Fruit fly (Drosophila melanogaster) whole organism, embryonic: Measurements from ENCODE around the gene Bhmt.

Experiments
- Atf-2 ChIP-seq: fragments of 200-800 bp; sonication (Bioruptor generic); optimal IDR thresholded peaks from 2 replicates; lab custom pipeline; 2016; ENCODE audit warnings: missing biosample characterization, missing genetic modification characterization
- CG10147 ChIP-seq: fragments of 200-800 bp; sonication (Bioruptor generic); optimal IDR thresholded peaks from 2 replicates; lab custom pipeline; 2019; ENCODE audit warnings: missing biosample characterization, mild to moderate bottlenecking, missing genetic modification characterization, moderate library complexity
- CG10979 ChIP-seq: fragments of 200-800 bp; sonication (Bioruptor generic); optimal IDR thresholded peaks from 2 replicates; lab custom pipeline; 2018; ENCODE audit warnings: missing biosample characterization, mild to moderate bottlenecking, missing genetic modification characterization, moderate library complexity
- CG12104 ChIP-seq: fragments of 200-800 bp; sonication (Bioruptor generic); optimal IDR thresholded peaks from 3 replicates; lab custom pipeline; 2016; ENCODE audit warnings: missing biosample characterization, missing genetic modification characterization
- CG12659 ChIP-seq: fragments of 200-800 bp; sonication (Bioruptor generic); optimal IDR thresholded peaks from 3 replicates; lab custom pipeline; 2017; ENCODE audit warnings: mild to moderate bottlenecking, missing biosample characterization, missing genetic modification reagents, missing genetic modification characterization
- CG13424 ChIP-seq: fragments of 200-800 bp; sonication (Bioruptor generic); optimal IDR thresholded peaks from 2 replicates; lab custom pipeline; 2019; ENCODE audit warnings: missing biosample characterization, mild to moderate bottlenecking, missing genetic modification characterization, moderate library complexity
- CG13775 ChIP-seq: fragments of 200-800 bp; sonication (Bioruptor generic); optimal IDR thresholded peaks from 3 replicates; lab custom pipeline; 2017; ENCODE audit warnings: missing biosample characterization, mild to moderate bottlenecking, missing genetic modification characterization
- CG14014 ChIP-seq: fragments of 200-800 bp; sonication (Bioruptor generic); IDR thresholded peaks from 2 replicates; pipeline ENCODE4 v1.3.6; 2022; ENCODE audit warnings: missing biosample characterization, missing genetic modification characterization
- CG17385 ChIP-seq: fragments of 200-800 bp; sonication (Bioruptor generic); optimal IDR thresholded peaks from 3 replicates; lab custom pipeline; 2018; ENCODE audit warnings: missing biosample characterization, mild to moderate bottlenecking, missing genetic modification characterization
- CG2120 ChIP-seq: fragments of 200-800 bp; sonication (Bioruptor generic); optimal IDR thresholded peaks from 3 replicates; lab custom pipeline; 2016; ENCODE audit warnings: missing biosample characterization, missing genetic modification characterization
- CG2678 ChIP-seq: fragments of 200-800 bp; sonication (Bioruptor generic); optimal IDR thresholded peaks from 3 replicates; lab custom pipeline; 2019; ENCODE audit warnings: missing biosample characterization, mild to moderate bottlenecking, missing genetic modification characterization, moderate library complexity
- CG2712 ChIP-seq: fragments of 200-800 bp; optimal IDR thresholded peaks from 3 replicates; lab custom pipeline; 2019; ENCODE audit warnings: missing biosample characterization, mild to moderate bottlenecking, missing genetic modification characterization, moderate library complexity
- CG30403 ChIP-seq: fragments of 200-800 bp; sonication (Bioruptor generic); optimal IDR thresholded peaks from 3 replicates; lab custom pipeline; 2016; ENCODE audit warnings: missing biosample characterization, missing genetic modification characterization
- CG6854 ChIP-seq: fragments of 200-800 bp; sonication (Bioruptor generic); optimal IDR thresholded peaks from 3 replicates; lab custom pipeline; 2017; ENCODE audit warnings: missing biosample characterization, mild to moderate bottlenecking, missing genetic modification characterization
- CG8281 ChIP-seq: fragments of 200-800 bp; sonication (Bioruptor generic); optimal IDR thresholded peaks from 2 replicates; lab custom pipeline; 2018; ENCODE audit warnings: missing biosample characterization, mild to moderate bottlenecking, missing genetic modification characterization, moderate library complexity
- CG9215 ChIP-seq: fragments of 200-800 bp; sonication (Bioruptor generic); IDR thresholded peaks from 2 replicates; pipeline ENCODE4 v1.3.6; 2022; ENCODE audit warnings: missing biosample characterization, missing genetic modification characterization
- Dad ChIP-seq: fragments of 200-800 bp; sonication (Bioruptor generic); optimal IDR thresholded peaks from 3 replicates; lab custom pipeline; 2016; ENCODE audit warnings: missing biosample characterization, missing genetic modification characterization
- Dll ChIP-seq: fragments of 200-800 bp; sonication (Bioruptor generic); IDR thresholded peaks from 4 replicates; pipeline ENCODE4 v1.3.6; 2022; ENCODE audit warnings: missing biosample characterization, missing genetic modification characterization; ENCODE audit not compliant: partially characterized antibody
- Fer3 ChIP-seq: fragments of 200-800 bp; sonication (Bioruptor generic); optimal IDR thresholded peaks from 2 replicates; lab custom pipeline; 2018; ENCODE audit warnings: missing biosample characterization, mild to moderate bottlenecking, missing genetic modification characterization, moderate library complexity
- HLH4C ChIP-seq: fragments of 200-800 bp; sonication (Bioruptor generic); IDR thresholded peaks from 3 replicates; pipeline ENCODE4 v1.3.6; 2022; ENCODE audit warnings: missing biosample characterization, missing genetic modification characterization; ENCODE audit not compliant: partially characterized antibody
- Hr51 ChIP-seq, 2 experiments: fragments of 200-800 bp; sonication (Bioruptor generic); optimal IDR thresholded peaks; 2 replicates in 1 of 2; 3 replicates in 1 of 2; lab custom pipeline; 2016 to 2018; ENCODE audit warnings: missing biosample characterization in 2 of 2, missing genetic modification characterization in 2 of 2, mild to moderate bottlenecking in 1 of 2, moderate library complexity in 1 of 2
- MTF-1 ChIP-seq: fragments of 200-800 bp; sonication (Bioruptor generic); optimal IDR thresholded peaks from 2 replicates; lab custom pipeline; 2018; ENCODE audit warnings: missing biosample characterization, mild to moderate bottlenecking, missing genetic modification characterization, borderline replicate concordance
- Med ChIP-seq: fragments of 200-800 bp; sonication (Bioruptor generic); peaks from one replicate; lab custom pipeline; 2016; ENCODE audit warnings: missing biosample characterization, missing genetic modification characterization, mild to moderate bottlenecking, inconsistent platforms, moderate library complexity
- Meics ChIP-seq: fragments of 200-800 bp; sonication (Bioruptor generic); optimal IDR thresholded peaks from 2 replicates; lab custom pipeline; 2017; ENCODE audit warnings: missing biosample characterization, mild to moderate bottlenecking, missing genetic modification characterization
- Myb ChIP-seq: fragments of 200-800 bp; sonication (Bioruptor generic); optimal IDR thresholded peaks from 2 replicates; lab custom pipeline; 2016; ENCODE audit warnings: missing biosample characterization, missing genetic modification characterization
- NC2α ChIP-seq: fragments of 200-800 bp; sonication (Bioruptor generic); optimal IDR thresholded peaks from 2 replicates; lab custom pipeline; 2016; ENCODE audit warnings: missing biosample characterization, missing genetic modification characterization
- NC2β ChIP-seq: fragments of 200-800 bp; sonication (Bioruptor generic); optimal IDR thresholded peaks from 2 replicates; lab custom pipeline; 2016; ENCODE audit warnings: missing biosample characterization, missing genetic modification characterization
- Nf-YC ChIP-seq: fragments of 200-800 bp; optimal IDR thresholded peaks from 3 replicates; lab custom pipeline; 2019; ENCODE audit warnings: missing biosample characterization, mild to moderate bottlenecking, missing genetic modification characterization, moderate library complexity
- NfI ChIP-seq: fragments of 200-800 bp; sonication (Bioruptor generic); optimal IDR thresholded peaks from 3 replicates; lab custom pipeline; 2018; ENCODE audit warnings: missing biosample characterization, mild to moderate bottlenecking, missing genetic modification characterization, moderate library complexity
- Optix ChIP-seq: fragments of 200-800 bp; sonication (Bioruptor generic); IDR thresholded peaks from 3 replicates; pipeline ENCODE4 v1.3.6; 2022; ENCODE audit warnings: missing biosample characterization, missing genetic modification characterization
- PHDP ChIP-seq: fragments of 200-800 bp; sonication (Bioruptor generic); optimal IDR thresholded peaks from 3 replicates; lab custom pipeline; 2018; ENCODE audit warnings: missing biosample characterization, mild to moderate bottlenecking, missing genetic modification characterization, moderate library complexity
- Ptx1 ChIP-seq: fragments of 200-800 bp; sonication (Bioruptor generic); IDR thresholded peaks from 2 replicates; pipeline ENCODE4 v1.3.6; 2022; ENCODE audit warnings: missing biosample characterization, missing genetic modification characterization
- az2 ChIP-seq: fragments of 200-800 bp; sonication (Bioruptor generic); optimal IDR thresholded peaks from 3 replicates; lab custom pipeline; 2016; ENCODE audit warnings: missing biosample characterization, missing genetic modification characterization
- da ChIP-seq: fragments of 200-800 bp; sonication (Bioruptor generic); optimal IDR thresholded peaks from 2 replicates; lab custom pipeline; 2016; ENCODE audit warnings: missing biosample characterization, missing genetic modification characterization
- dati ChIP-seq: fragments of 200-800 bp; sonication (Bioruptor generic); IDR thresholded peaks from 2 replicates; pipeline ENCODE4 v1.3.6; 2022; ENCODE audit warnings: missing biosample characterization, missing genetic modification characterization
- dmrt99B ChIP-seq: fragments of 200-800 bp; sonication (Bioruptor generic); optimal IDR thresholded peaks from 2 replicates; lab custom pipeline; 2018; ENCODE audit warnings: missing biosample characterization, mild to moderate bottlenecking, missing genetic modification characterization, moderate library complexity
- ftz-f1 ChIP-seq: fragments of 200-800 bp; sonication (Bioruptor generic); optimal IDR thresholded peaks from 2 replicates; lab custom pipeline; 2016; ENCODE audit warnings: missing biosample characterization, missing genetic modification characterization
- grau ChIP-seq: fragments of 200-800 bp; optimal IDR thresholded peaks from 3 replicates; lab custom pipeline; 2019; ENCODE audit warnings: missing biosample characterization, mild to moderate bottlenecking, missing genetic modification characterization, moderate library complexity
- klu ChIP-seq: fragments of 200-800 bp; sonication (Bioruptor generic); IDR thresholded peaks from 2 replicates; pipeline ENCODE4 v1.3.6; 2022; ENCODE audit warnings: missing biosample characterization, missing genetic modification characterization
- nau ChIP-seq: fragments of 200-800 bp; sonication (Bioruptor generic); optimal IDR thresholded peaks from 3 replicates; lab custom pipeline; 2017; ENCODE audit warnings: missing biosample characterization, mild to moderate bottlenecking, missing genetic modification characterization, missing genetic modification reagents
- nerfin-1 ChIP-seq: fragments of 200-800 bp; sonication (Bioruptor generic); optimal IDR thresholded peaks from 3 replicates; lab custom pipeline; 2019; ENCODE audit warnings: missing biosample characterization, mild to moderate bottlenecking, missing genetic modification characterization, moderate library complexity
- prd ChIP-seq, 3 experiments: fragments of >200 bp in 2 of 3; fragments of 200-800 bp in 1 of 3; sonication (Bioruptor generic) in 1 of 3; optimal IDR thresholded peaks in 2 of 3; IDR thresholded peaks in 1 of 3; 2 replicates in 2 of 3; 3 replicates in 1 of 3; pipeline versions ENCODE4 v1.3.6 to Lab custom; 2017 to 2022; ENCODE audit warnings: missing biosample characterization in 1 of 3, missing genetic modification characterization in 1 of 3
- rib ChIP-seq: fragments of 200-800 bp; sonication (Bioruptor generic); IDR thresholded peaks from 2 replicates; pipeline ENCODE4 v1.3.6; 2022; ENCODE audit warnings: missing biosample characterization, missing genetic modification characterization
- row ChIP-seq: fragments of 200-800 bp; sonication (Bioruptor generic); IDR thresholded peaks from 3 replicates; pipeline ENCODE4 v1.3.6; 2022; ENCODE audit warnings: missing biosample characterization, missing genetic modification characterization
- sens-2 ChIP-seq: fragments of 200-800 bp; sonication (Bioruptor generic); IDR thresholded peaks from 2 replicates; pipeline ENCODE4 v1.3.6; 2022; ENCODE audit warnings: missing biosample characterization, missing genetic modification characterization
- so ChIP-seq: fragments of 200-800 bp; sonication (Bioruptor generic); IDR thresholded peaks from 3 replicates; pipeline ENCODE4 v1.3.6; 2022; ENCODE audit warnings: missing biosample characterization, missing genetic modification characterization
- tap ChIP-seq: fragments of 200-800 bp; optimal IDR thresholded peaks from 3 replicates; lab custom pipeline; 2019; ENCODE audit warnings: missing biosample characterization, mild to moderate bottlenecking, missing genetic modification characterization, moderate library complexity
- ttk ChIP-seq: fragments of 200-800 bp; sonication (Bioruptor generic); IDR thresholded peaks from 2 replicates; pipeline ENCODE4 v2.1.2; 2022; ENCODE audit warnings: missing biosample characterization, missing genetic modification characterization

Bhmt gene

DNA sequence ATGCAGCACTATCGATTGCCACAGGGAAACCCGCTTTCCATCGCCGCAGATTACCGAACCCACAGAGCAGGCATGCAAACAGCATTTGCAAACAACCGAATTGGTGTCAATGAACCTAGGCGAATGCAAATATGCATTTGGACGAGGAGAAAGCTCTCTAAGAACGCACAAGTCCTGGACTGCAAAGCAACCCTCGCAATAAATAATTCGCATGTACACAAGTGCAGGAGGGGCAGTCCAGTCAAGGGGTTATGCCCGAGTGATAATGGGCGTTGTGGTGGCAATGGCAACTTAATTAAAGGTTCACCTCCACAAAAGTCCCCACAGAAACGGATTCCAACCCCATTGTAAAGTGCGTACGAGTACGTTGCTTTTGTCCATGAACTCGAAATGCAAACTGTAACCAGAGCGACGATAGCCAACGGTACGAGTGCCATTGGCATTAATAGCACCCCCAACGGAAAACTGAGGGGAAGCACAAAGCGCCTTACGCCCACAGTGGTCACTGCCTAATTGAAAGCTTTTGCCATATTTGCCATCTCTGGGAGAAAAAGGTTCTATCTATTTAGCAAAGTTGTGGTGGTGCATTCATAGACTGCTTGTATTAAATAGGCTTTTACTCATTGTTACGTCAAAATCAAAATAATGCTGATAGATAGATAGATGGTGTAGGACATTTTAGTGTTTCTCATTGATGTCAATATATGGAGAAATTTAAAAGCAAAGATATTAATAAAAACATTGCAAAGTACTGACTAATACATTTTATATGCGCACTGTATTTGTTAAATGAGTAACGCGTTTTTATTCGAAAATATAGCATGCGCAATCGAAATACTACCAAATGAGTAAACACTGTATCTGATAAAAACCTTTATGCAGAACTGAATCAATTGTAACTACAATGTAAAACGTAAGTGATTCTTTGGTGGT, 26.0 kb upstream of the Bhmt start (continued):
- peak; percentile 28 for TF ChIP-seq Meics
- no peak for TF ChIP-seq klu (GFP tag; lab: Robert Waterston, UW)
- no peak for TF ChIP-seq NC2α (GFP tag; lab: Kevin White, UChicago)
- no peak for TF ChIP-seq CG14014 (GFP tag; lab: Robert Waterston, UW)
- no peak for TF ChIP-seq tap (tag; lab: Kevin White, UChicago)
- TF ChIP-seq so: no peak
- TF ChIP-seq dmrt99B (tag; lab: Kevin White, UChicago): peak; percentile 46
- no peak for TF ChIP-seq CG10979 (tag; lab: Kevin White, UChicago)
- peak; percentile 84 for TF ChIP-seq grau (tag; lab: Kevin White, UChicago)
- TF ChIP-seq CG12104 (GFP tag; lab: Kevin White, UChicago): no peak
- TF ChIP-seq CG10147 (GFP tag; lab: Kevin White, UChicago): no peak
- TF ChIP-seq Ptx1 (GFP tag; lab: Robert Waterston, UW): no peak
- no peak for TF ChIP-seq ttk
- peak; percentile 55 for TF ChIP-seq Med (GFP tag; lab: Kevin White, UChicago)
- no peak for TF ChIP-seq PHDP (tag; lab: Kevin White, UChicago)
- no peak for TF ChIP-seq NC2β
- TF ChIP-seq MTF-1 (GFP tag; lab: Kevin White, UChicago): no peak
- peak; percentile 17 for TF ChIP-seq CG13424 (tag; lab: Kevin White, UChicago)
- TF ChIP-seq CG13775 (GFP tag; lab: Kevin White, UChicago): no peak
- no peak for TF ChIP-seq HLH4C
- no peak for TF ChIP-seq dati (GFP tag; lab: Robert Waterston, UW)
- no peak for TF ChIP-seq ftz-f1
- TF ChIP-seq NfI (GFP tag; lab: Kevin White, UChicago): no peak
- no peak for TF ChIP-seq nau (GFP tag; lab: Kevin White, UChicago)
- TF ChIP-seq da (GFP tag; lab: Kevin White, UChicago): no peak
- no peak for TF ChIP-seq Myb (GFP tag; lab: Kevin White, UChicago)
- TF ChIP-seq prd (optimal IDR thresholded peaks at IDR 0.05; lab: Kevin White, UChicago): no peak
- no peak for TF ChIP-seq prd (GFP tag; IDR thresholded peaks at IDR 0.05; lab: Robert Waterston, UW)
- TF ChIP-seq CG2678 (tag; lab: Kevin White, UChicago): peak; percentile 44
- peak; percentile 3 for TF ChIP-seq CG17385
- peak in 1 of 2 experiments; percentile 15 for TF ChIP-seq Hr51 (GFP tag; optimal IDR thresholded peaks at IDR 0.05; lab: Kevin White, UChicago)
- TF ChIP-seq az2 (GFP tag; lab: Kevin White, UChicago): peak; percentile 16
- no peak for TF ChIP-seq Fer3 (tag; lab: Kevin White, UChicago)
- TF ChIP-seq Dll (GFP tag; lab: Robert Waterston, UW): no peak
- TF ChIP-seq CG8281 (tag; lab: Kevin White, UChicago): no peak
- no peak for TF ChIP-seq Nf-YC (tag; lab: Kevin White, UChicago)
- no peak for TF ChIP-seq Atf-2 (GFP tag; lab: Kevin White, UChicago)
- TF ChIP-seq row (GFP tag; lab: Robert Waterston, UW): peak; percentile 49
- no peak for TF ChIP-seq rib (GFP tag; lab: Robert Waterston, UW)
- TF ChIP-seq CG6854 (GFP tag; lab: Kevin White, UChicago): no peak
- no peak for TF ChIP-seq CG2712 (tag; lab: Kevin White, UChicago)
- no peak for TF ChIP-seq CG12659 (GFP tag; lab: Kevin White, UChicago)
- TF ChIP-seq CG30403: peak; percentile 4
- TF ChIP-seq Optix (GFP tag; lab: Robert Waterston, UW): 0 out of 3 replicates have a peak, but pooled peaks have one; percentile 19
- no peak for TF ChIP-seq nerfin-1
- TF ChIP-seq CG2120 (GFP tag; lab: Kevin White, UChicago): peak; percentile 0
- no peak for TF ChIP-seq sens-2 (GFP tag; lab: Robert Waterston, UW)
- 0 out of 2 replicates have a peak, but pooled peaks have one; percentile 12 for TF ChIP-seq CG9215
- TF ChIP-seq Dad (GFP tag; lab: Kevin White, UChicago): no peak
